Fruit fly (Drosophila melanogaster) whole organism, embryonic: ENCODE results near the gene unk.

Experiments used
- Ada2b ChIP-seq: fragments of 200-800 bp; sonication (Bioruptor generic); IDR thresholded peaks from 2 replicates; pipeline ENCODE4 v1.3.6; 2022; ENCODE audit warnings: missing biosample characterization, missing genetic modification characterization
- Atf6 ChIP-seq: fragments of 200-800 bp; sonication (Bioruptor generic); IDR thresholded peaks from 2 replicates; pipeline ENCODE4 v1.3.6; 2022; ENCODE audit warnings: missing biosample characterization, missing genetic modification characterization
- BEAF-32 ChIP-seq: fragments of 200-800 bp; sonication (Bioruptor generic); optimal IDR thresholded peaks from 3 replicates; lab custom pipeline; 2017; ENCODE audit warnings: missing biosample characterization, missing genetic modification characterization, mild to moderate bottlenecking, moderate library complexity, missing genetic modification reagents
- CG12391 ChIP-seq: fragments of 200-800 bp; sonication (Bioruptor generic); optimal IDR thresholded peaks from 3 replicates; lab custom pipeline; 2018; ENCODE audit warnings: missing biosample characterization, mild to moderate bottlenecking, missing genetic modification characterization, moderate library complexity
- CG13123 ChIP-seq: fragments of 200-800 bp; sonication (Bioruptor generic); optimal IDR thresholded peaks from 2 replicates; lab custom pipeline; 2016; ENCODE audit warnings: missing biosample characterization, missing genetic modification characterization
- CG14441 ChIP-seq: fragments of 200-800 bp; sonication (Bioruptor generic); IDR thresholded peaks from 2 replicates; pipeline ENCODE4 v1.3.6; 2022; ENCODE audit warnings: missing biosample characterization, missing genetic modification characterization
- CG15479 ChIP-seq: fragments of 200-800 bp; sonication (Bioruptor generic); optimal IDR thresholded peaks from 3 replicates; lab custom pipeline; 2019; ENCODE audit warnings: missing biosample characterization, mild to moderate bottlenecking, missing genetic modification characterization, moderate library complexity
- CG2678 ChIP-seq: fragments of 200-800 bp; sonication (Bioruptor generic); optimal IDR thresholded peaks from 3 replicates; lab custom pipeline; 2019; ENCODE audit warnings: missing biosample characterization, mild to moderate bottlenecking, missing genetic modification characterization, moderate library complexity
- CG31441 ChIP-seq: fragments of 200-800 bp; sonication (Bioruptor generic); IDR thresholded peaks from 2 replicates; pipeline ENCODE4 v1.3.6; 2022; ENCODE audit warnings: missing biosample characterization, missing genetic modification characterization
- CG3281 ChIP-seq: fragments of 200-800 bp; sonication (Bioruptor generic); optimal IDR thresholded peaks from 3 replicates; lab custom pipeline; 2017; ENCODE audit warnings: missing biosample characterization, mild to moderate bottlenecking, missing genetic modification characterization
- CG3726 ChIP-seq: fragments of 200-800 bp; sonication (Bioruptor generic); IDR thresholded peaks from 3 replicates; pipeline ENCODE4, ENCODE4 v1.3.6; 2022; ENCODE audit warnings: missing biosample characterization, missing genetic modification characterization
- CG4328 ChIP-seq: fragments of 200-800 bp; sonication (Bioruptor generic); optimal IDR thresholded peaks from 3 replicates; lab custom pipeline; 2017; ENCODE audit warnings: missing biosample characterization, missing genetic modification reagents, missing genetic modification characterization
- CG4360 ChIP-seq: fragments of 200-800 bp; sonication (Bioruptor generic); IDR thresholded peaks from 2 replicates; pipeline ENCODE4 v1.3.6; 2022; ENCODE audit warnings: missing biosample characterization, missing genetic modification characterization
- CG4404 ChIP-seq: fragments of 200-800 bp; sonication (Bioruptor generic); IDR thresholded peaks from 2 replicates; pipeline ENCODE4 v1.3.6; 2022; ENCODE audit warnings: missing biosample characterization, missing genetic modification characterization
- CG5953 ChIP-seq: fragments of 200-800 bp; sonication (Bioruptor generic); IDR thresholded peaks from 2 replicates; pipeline ENCODE4 v1.3.6; 2022; ENCODE audit warnings: missing biosample characterization, missing genetic modification characterization
- CG6654 ChIP-seq: fragments of 200-800 bp; sonication (Bioruptor generic); optimal IDR thresholded peaks from 2 replicates; lab custom pipeline; 2017; ENCODE audit warnings: missing biosample characterization, mild to moderate bottlenecking, missing genetic modification characterization
- CG8478 ChIP-seq: fragments of >200 bp; optimal IDR thresholded peaks from 2 replicates; lab custom pipeline; 2018
- HLH54F ChIP-seq: fragments of 200-800 bp; sonication (Bioruptor generic); optimal IDR thresholded peaks from 3 replicates; lab custom pipeline; 2016; ENCODE audit warnings: missing biosample characterization, missing genetic modification characterization
- Lim3 ChIP-seq: fragments of 200-800 bp; sonication (Bioruptor generic); IDR thresholded peaks from 2 replicates; pipeline ENCODE4 v1.3.6; 2022; ENCODE audit warnings: missing biosample characterization, missing genetic modification characterization
- NC2α ChIP-seq: fragments of 200-800 bp; sonication (Bioruptor generic); optimal IDR thresholded peaks from 2 replicates; lab custom pipeline; 2016; ENCODE audit warnings: missing biosample characterization, missing genetic modification characterization
- Opbp ChIP-seq: fragments of 200-800 bp; sonication (Bioruptor generic); IDR thresholded peaks from 3 replicates; pipeline ENCODE4 v1.3.6; 2022; ENCODE audit warnings: missing biosample characterization, missing genetic modification characterization; ENCODE audit not compliant: partially characterized antibody
- Ravus ChIP-seq: fragments of 200-800 bp; sonication (Bioruptor generic); IDR thresholded peaks from 2 replicates; pipeline ENCODE4 v1.3.6; 2022; ENCODE audit warnings: missing biosample characterization, missing genetic modification characterization
- Rfx ChIP-seq: fragments of 200-800 bp; sonication (Bioruptor generic); IDR thresholded peaks from 2 replicates; pipeline ENCODE4 v1.3.6; 2022; ENCODE audit warnings: missing biosample characterization, missing genetic modification characterization
- Scr ChIP-seq: fragments of 200-800 bp; sonication (Bioruptor generic); IDR thresholded peaks from 2 replicates; pipeline ENCODE4 v1.3.6; 2022; ENCODE audit warnings: missing biosample characterization, missing genetic modification characterization; ENCODE audit not compliant: partially characterized antibody
- Xbp1 ChIP-seq: fragments of 200-800 bp; sonication (Bioruptor generic); optimal IDR thresholded peaks from 3 replicates; lab custom pipeline; 2016; ENCODE audit warnings: missing biosample characterization, mild to moderate bottlenecking, missing genetic modification characterization
- az2 ChIP-seq: fragments of 200-800 bp; sonication (Bioruptor generic); optimal IDR thresholded peaks from 3 replicates; lab custom pipeline; 2016; ENCODE audit warnings: missing biosample characterization, missing genetic modification characterization
- cad ChIP-seq: fragments of >200 bp; optimal IDR thresholded peaks from 2 replicates; lab custom pipeline; 2017; ENCODE audit warnings: missing biosample characterization, missing genetic modification characterization
- chinmo ChIP-seq: fragments of 200-800 bp; sonication (Bioruptor generic); IDR thresholded peaks from 4 replicates; pipeline ENCODE4 v1.3.6; 2022; ENCODE audit warnings: missing biosample characterization, missing genetic modification characterization; ENCODE audit not compliant: partially characterized antibody
- dan ChIP-seq: fragments of 200-800 bp; sonication (Bioruptor generic); IDR thresholded peaks from 2 replicates; pipeline ENCODE4 v1.3.6; 2022; ENCODE audit warnings: missing biosample characterization, missing genetic modification characterization
- dimm ChIP-seq: fragments of 200-800 bp; sonication (Bioruptor generic); IDR thresholded peaks from 2 replicates; pipeline ENCODE4 v1.3.6; 2022; ENCODE audit warnings: missing biosample characterization, missing genetic modification characterization
- grn ChIP-seq: fragments of 200-800 bp; sonication (Bioruptor generic); optimal IDR thresholded peaks from 3 replicates; lab custom pipeline; 2017; ENCODE audit warnings: missing biosample characterization, missing genetic modification characterization
- hb ChIP-seq: fragments of 200-800 bp; sonication (Bioruptor generic); IDR thresholded peaks from 3 replicates; pipeline ENCODE4 v1.3.6; 2022; ENCODE audit warnings: missing biosample characterization, missing genetic modification characterization; ENCODE audit not compliant: partially characterized antibody
- kni ChIP-seq: fragments of 200-800 bp; sonication (Bioruptor generic); optimal IDR thresholded peaks from 3 replicates; lab custom pipeline; 2017; ENCODE audit warnings: mild to moderate bottlenecking, missing biosample characterization, missing genetic modification reagents, missing genetic modification characterization
- lola ChIP-seq, 3 experiments: fragments of >200 bp in 2 of 3; fragments of 200-800 bp in 1 of 3; sonication (Bioruptor generic) in 1 of 3; optimal IDR thresholded peaks; 2 replicates each; lab custom pipeline; 2017 to 2019; ENCODE audit warnings: missing biosample characterization in 3 of 3, missing genetic modification characterization in 3 of 3, mild to moderate bottlenecking in 1 of 3, moderate library complexity in 1 of 3
- nau ChIP-seq: fragments of 200-800 bp; sonication (Bioruptor generic); optimal IDR thresholded peaks from 3 replicates; lab custom pipeline; 2017; ENCODE audit warnings: missing biosample characterization, mild to moderate bottlenecking, missing genetic modification characterization, missing genetic modification reagents
- oc ChIP-seq: fragments of 200-800 bp; sonication (Bioruptor generic); optimal IDR thresholded peaks from 2 replicates; lab custom pipeline; 2018; ENCODE audit warnings: missing biosample characterization, mild to moderate bottlenecking, missing genetic modification characterization, moderate library complexity
- pho ChIP-seq: fragments of 200-800 bp; sonication (Bioruptor generic); optimal IDR thresholded peaks from 2 replicates; lab custom pipeline; 2016; ENCODE audit warnings: missing biosample characterization, missing genetic modification characterization
- run ChIP-seq: fragments of 200-800 bp; sonication (Bioruptor generic); optimal IDR thresholded peaks from 3 replicates; lab custom pipeline; 2018; ENCODE audit warnings: missing biosample characterization, mild to moderate bottlenecking, missing genetic modification characterization
- schlank ChIP-seq: fragments of 200-800 bp; sonication (Bioruptor generic); optimal IDR thresholded peaks from 2 replicates; lab custom pipeline; 2018; ENCODE audit warnings: missing biosample characterization, mild to moderate bottlenecking, missing genetic modification characterization
- sd ChIP-seq: fragments of 200-800 bp; sonication (Bioruptor generic); optimal IDR thresholded peaks from 3 replicates; lab custom pipeline; 2018; ENCODE audit warnings: missing biosample characterization, mild to moderate bottlenecking, missing genetic modification characterization, moderate library complexity
- sens ChIP-seq: fragments of 200-800 bp; sonication (Bioruptor generic); peaks from one replicate; lab custom pipeline; 2016; ENCODE audit warnings: missing biosample characterization, missing genetic modification characterization
- slou ChIP-seq: fragments of 200-800 bp; sonication (Bioruptor generic); optimal IDR thresholded peaks from 3 replicates; lab custom pipeline; 2016; ENCODE audit warnings: missing biosample characterization, missing genetic modification characterization
- sqz ChIP-seq: fragments of 200-800 bp; sonication (Bioruptor generic); optimal IDR thresholded peaks from 3 replicates; lab custom pipeline; 2018; ENCODE audit warnings: missing biosample characterization, mild to moderate bottlenecking, missing genetic modification characterization
- tll ChIP-seq, 2 experiments: fragments of 200-800 bp in 1 of 2; fragments of >200 bp in 1 of 2; sonication (Bioruptor generic) in 1 of 2; optimal IDR thresholded peaks; 2 replicates each; lab custom pipeline; 2017 to 2019; ENCODE audit warnings: missing biosample characterization in 2 of 2, missing genetic modification characterization in 2 of 2, mild to moderate bottlenecking in 1 of 2, moderate library complexity in 1 of 2
- vvl ChIP-seq: fragments of 200-800 bp; sonication (Bioruptor generic); IDR thresholded peaks from 2 replicates; pipeline ENCODE4 v1.3.6; 2022; ENCODE audit warnings: missing biosample characterization, missing genetic modification characterization
- wdn ChIP-seq: fragments of 200-800 bp; sonication (Bioruptor generic); IDR thresholded peaks from 2 replicates; pipeline ENCODE4 v1.3.6; 2022; ENCODE audit warnings: missing biosample characterization, missing genetic modification characterization
- wek ChIP-seq: fragments of 200-800 bp; sonication (Bioruptor generic); optimal IDR thresholded peaks from 3 replicates; lab custom pipeline; 2018; ENCODE audit warnings: missing biosample characterization, mild to moderate bottlenecking, missing genetic modification characterization, moderate library complexity

Gene unk

dm6 chr3R:23130884-23131283 lies 26.8 kb downstream of the unk start:
- TF ChIP-seq chinmo (GFP tag; lab: Robert Waterston, UW) (0 out of 4 replicates have a peak, but pooled peaks have one; percentile 20), CG6654 (GFP tag; lab: Kevin White, UChicago) (no peak), CG13123 (no peak), CG8478 (lab: Kevin White, UChicago) (no peak), slou (no peak), Ada2b (GFP tag; lab: Robert Waterston, UW) (no peak), CG4328 (GFP tag; lab: Kevin White, UChicago) (no peak), oc (tag; lab: Kevin White, UChicago) (peak; percentile 67), CG4360 (peak; percentile 96), CG31441 (GFP tag; lab: Robert Waterston, UW) (no peak), sqz (GFP tag; lab: Kevin White, UChicago) (peak; percentile 59), Rfx (no peak), CG3281 (GFP tag; lab: Kevin White, UChicago) (no peak)

dm6 chr3R:23130181-23130580 lies 27.5 kb downstream of the unk start:
- TF ChIP-seq Lim3 (GFP tag; lab: Robert Waterston, UW) (no peak), cad (GFP tag; lab: Kevin White, UChicago) (peak; percentile 78), run (peak; percentile 30), kni (GFP tag; lab: Kevin White, UChicago) (peak; percentile 75), vvl (peak; percentile 37; the same call in 1 of the 2 replicates), sd (peak; percentile 78), oc (tag; lab: Kevin White, UChicago) (peak; percentile 65), Scr (no peak)

dm6 chr3R:23129617-23130016 lies 28.0 kb downstream of the unk start:
- TF ChIP-seq Atf6 (GFP tag; lab: Robert Waterston, UW) (no peak), tll (GFP tag; optimal IDR thresholded peaks at IDR 0.05; lab: Kevin White, UChicago) (peak in 1 of 2 experiments; percentile 99), grn (GFP tag; lab: Kevin White, UChicago) (peak; percentile 53), CG15479 (GFP tag; lab: Kevin White, UChicago) (peak; percentile 59)

dm6 chr3R:23127796-23128195 lies 29.9 kb downstream of the unk start, which contains the start of gene CG31457:
CG31457 (minus strand) TSS chr3R:23127981.
- TF ChIP-seq lola (GFP tag; optimal IDR thresholded peaks at IDR 0.05; lab: Kevin White, UChicago) (no peak), Ravus (GFP tag; lab: Robert Waterston, UW) (no peak), CG2678 (tag; lab: Kevin White, UChicago) (no peak), CG3726 (GFP tag; lab: Robert Waterston, UW) (no peak), pho (GFP tag; lab: Kevin White, UChicago) (no peak), HLH54F (GFP tag; lab: Kevin White, UChicago) (no peak), wdn (no peak), sens (no peak), nau (no peak), CG12391 (peak; percentile 24), dan (GFP tag; lab: Robert Waterston, UW) (no peak), dimm (GFP tag; lab: Robert Waterston, UW) (no peak), schlank (no peak), wek (GFP tag; lab: Kevin White, UChicago) (no peak), Opbp (GFP tag; lab: Robert Waterston, UW) (peak; percentile 81), NC2α (GFP tag; lab: Kevin White, UChicago) (no peak), CG14441 (no peak), CG3281 (GFP tag; lab: Kevin White, UChicago) (no peak), CG4404 (GFP tag; lab: Robert Waterston, UW) (no peak), Xbp1 (no peak), BEAF-32 (GFP tag; lab: Kevin White, UChicago) (peak; percentile 89), CG5953 (GFP tag; lab: Robert Waterston, UW) (no peak), hb (no peak), chinmo (GFP tag; lab: Robert Waterston, UW) (peak; percentile 84; the same call in 2 of the 4 replicates), az2 (GFP tag; lab: Kevin White, UChicago) (no peak)
